Worm (Caenorhabditis elegans) whole organism, L1 larva: ENCODE measurements around the gene zipt-16.

Source experiments
- C34B4.2 ChIP-seq: sonication (generic microtip); optimal IDR thresholded peaks from 2 replicates; lab custom pipeline; 2017; ENCODE audit warnings: mild to moderate bottlenecking, missing genetic modification characterization, missing compliant biosample characterization
- aha-1 ChIP-seq: fragments of 150-350 bp; optimal IDR thresholded peaks from 2 replicates; lab custom pipeline; 2014; ENCODE audit warnings: missing biosample characterization, missing genetic modification characterization
- blmp-1 ChIP-seq: fragments of 150-350 bp; optimal IDR thresholded peaks from 2 replicates; lab custom pipeline; 2014; ENCODE audit warnings: missing biosample characterization, missing genetic modification characterization
- ceh-82 ChIP-seq, 3 experiments: fragments of 150-350 bp in 1 of 3; sonication (generic microtip) in 2 of 3; optimal IDR thresholded peaks; 2 replicates each; lab custom pipeline; 2014 to 2017; ENCODE audit warnings: missing biosample characterization in 3 of 3, missing genetic modification characterization in 3 of 3
- ceh-88 ChIP-seq: fragments of 200-800 bp; sonication (Bioruptor generic); IDR thresholded peaks from 2 replicates; pipeline ENCODE4 v1.3.6; 2022; ENCODE audit warnings: missing genetic modification characterization, missing compliant biosample characterization
- dsc-1 ChIP-seq: sonication (generic microtip); optimal IDR thresholded peaks from 2 replicates; lab custom pipeline; 2016; ENCODE audit warnings: mild to moderate bottlenecking, missing genetic modification characterization, missing compliant biosample characterization
- elt-3 ChIP-seq, 6 experiments: fragments of 150-350 bp in 1 of 6; sonication (generic microtip); optimal IDR thresholded peaks; 2 replicates each; lab custom pipeline; 2017 to 2018; ENCODE audit warnings: missing biosample characterization in 6 of 6, missing genetic modification characterization in 6 of 6, inconsistent platforms in 1 of 6
- fkh-10 ChIP-seq: sonication (generic microtip); optimal IDR thresholded peaks from 2 replicates; lab custom pipeline; 2017; ENCODE audit warnings: missing biosample characterization, missing genetic modification reagents, missing genetic modification characterization
- fkh-4 ChIP-seq: sonication (generic microtip); optimal IDR thresholded peaks from 2 replicates; lab custom pipeline; 2016; ENCODE audit warnings: missing compliant biosample characterization, missing genetic modification characterization, borderline replicate concordance
- fkh-8 ChIP-seq: sonication (generic microtip); optimal IDR thresholded peaks from 2 replicates; lab custom pipeline; 2016; ENCODE audit warnings: mild to moderate bottlenecking, missing genetic modification characterization, missing compliant biosample characterization
- hlh-4 ChIP-seq: sonication (generic microtip); optimal IDR thresholded peaks from 2 replicates; lab custom pipeline; 2016; ENCODE audit warnings: mild to moderate bottlenecking, missing genetic modification characterization, missing compliant biosample characterization
- irx-1 ChIP-seq: sonication (generic microtip); optimal IDR thresholded peaks from 2 replicates; lab custom pipeline; 2016; ENCODE audit warnings: missing genetic modification characterization, missing compliant biosample characterization
- isw-1 ChIP-seq: fragments of 200-800 bp; sonication (Bioruptor generic); IDR thresholded peaks from 2 replicates; pipeline ENCODE4 v1.3.6; 2022; ENCODE audit warnings: missing genetic modification characterization, missing compliant biosample characterization
- lin-13 ChIP-seq: fragments of 150-350 bp; optimal IDR thresholded peaks from 2 replicates; lab custom pipeline; 2014; ENCODE audit warnings: missing biosample characterization, missing genetic modification reagents, missing genetic modification characterization
- lin-35 ChIP-seq, 2 experiments: fragments of 150-350 bp; optimal IDR thresholded peaks; 2 replicates each; lab custom pipeline; 2014; ENCODE audit warnings: missing biosample characterization in 2 of 2, missing genetic modification characterization in 2 of 2, missing genetic modification reagents in 2 of 2
- lir-3 ChIP-seq: sonication (generic microtip); optimal IDR thresholded peaks from 2 replicates; lab custom pipeline; 2016; ENCODE audit warnings: mild to moderate bottlenecking, missing genetic modification characterization, moderate library complexity, missing compliant biosample characterization; ENCODE audit not compliant: poor library complexity
- mab-9 ChIP-seq: fragments of 200-800 bp; sonication (Bioruptor generic); IDR thresholded peaks from 2 replicates; pipeline ENCODE4 v1.3.6; 2022; ENCODE audit warnings: missing genetic modification reagents, missing genetic modification characterization, missing compliant biosample characterization
- mdl-1 ChIP-seq, 2 experiments: fragments of 150-350 bp; optimal IDR thresholded peaks; 2 replicates each; lab custom pipeline; 2014 to 2017; ENCODE audit warnings: missing biosample characterization in 2 of 2, missing genetic modification characterization in 2 of 2, inconsistent platforms in 1 of 2
- mef-2 ChIP-seq: fragments of 150-350 bp; optimal IDR thresholded peaks from 2 replicates; lab custom pipeline; 2014; ENCODE audit warnings: missing biosample characterization, missing genetic modification characterization
- nhr-12 ChIP-seq: sonication (generic microtip); optimal IDR thresholded peaks from 2 replicates; lab custom pipeline; 2017; ENCODE audit warnings: missing biosample characterization, missing genetic modification characterization
- nhr-19 ChIP-seq: fragments of 200-800 bp; sonication (Bioruptor generic); conservative IDR thresholded peaks from 2 replicates; pipeline ENCODE4 v1.3.6; 2022; ENCODE audit warnings: missing genetic modification characterization, missing compliant biosample characterization
- nhr-20 ChIP-seq: sonication (generic microtip); optimal IDR thresholded peaks from 2 replicates; lab custom pipeline; 2016; ENCODE audit warnings: mild to moderate bottlenecking, missing genetic modification characterization, missing compliant biosample characterization
- nhr-71 ChIP-seq: sonication (generic microtip); optimal IDR thresholded peaks from 2 replicates; lab custom pipeline; 2016; ENCODE audit warnings: mild to moderate bottlenecking, missing genetic modification characterization, moderate library complexity, missing compliant biosample characterization
- nhr-76 ChIP-seq: sonication (generic microtip); optimal IDR thresholded peaks from 2 replicates; lab custom pipeline; 2017; ENCODE audit warnings: missing biosample characterization, missing genetic modification characterization
- nhr-84 ChIP-seq: sonication (generic microtip); optimal IDR thresholded peaks from 2 replicates; lab custom pipeline; 2017; ENCODE audit warnings: missing biosample characterization, missing genetic modification characterization
- pag-3 ChIP-seq: sonication (generic microtip); optimal IDR thresholded peaks from 2 replicates; lab custom pipeline; 2017; ENCODE audit warnings: missing genetic modification characterization, mild to moderate bottlenecking, missing compliant biosample characterization, antibody characterized with exemption, borderline replicate concordance; ENCODE audit not compliant: insufficient read depth
- pqm-1 ChIP-seq: sonication (generic microtip); optimal IDR thresholded peaks from 3 replicates; lab custom pipeline; 2017; ENCODE audit warnings: missing biosample characterization, missing genetic modification characterization
- rnt-1 ChIP-seq: sonication (generic microtip); optimal IDR thresholded peaks from 2 replicates; lab custom pipeline; 2016; ENCODE audit warnings: mild to moderate bottlenecking, missing genetic modification characterization, moderate library complexity, missing compliant biosample characterization
- skn-1 ChIP-seq: fragments of 150-350 bp; optimal IDR thresholded peaks from 2 replicates; lab custom pipeline; 2014; ENCODE audit warnings: missing biosample characterization, missing genetic modification characterization
- sptf-1 ChIP-seq: fragments of 150-350 bp; optimal IDR thresholded peaks from 2 replicates; lab custom pipeline; 2014; ENCODE audit warnings: missing biosample characterization, missing genetic modification characterization
- sup-37 ChIP-seq: fragments of 200-800 bp; sonication (Bioruptor generic); optimal IDR thresholded peaks from 2 replicates; lab custom pipeline; 2018; ENCODE audit warnings: mild to moderate bottlenecking, missing genetic modification characterization, missing compliant biosample characterization
- tlp-1 ChIP-seq: fragments of 150-350 bp; optimal IDR thresholded peaks from 2 replicates; lab custom pipeline; 2014; ENCODE audit warnings: missing biosample characterization, missing genetic modification characterization
- unc-62 ChIP-seq: fragments of 150-350 bp; optimal IDR thresholded peaks from 2 replicates; lab custom pipeline; 2014; ENCODE audit warnings: missing biosample characterization, missing genetic modification reagents, missing genetic modification characterization
- vab-15 ChIP-seq: sonication (generic microtip); optimal IDR thresholded peaks from 2 replicates; lab custom pipeline; 2017; ENCODE audit warnings: missing genotype, mild to moderate bottlenecking, missing genetic modification characterization, missing compliant biosample characterization
- xbp-1 ChIP-seq: sonication (generic microtip); optimal IDR thresholded peaks from 2 replicates; lab custom pipeline; 2016; ENCODE audit warnings: missing genetic modification characterization, missing compliant biosample characterization
- zag-1 ChIP-seq: fragments of 150-350 bp; optimal IDR thresholded peaks from 2 replicates; lab custom pipeline; 2014; ENCODE audit warnings: missing biosample characterization, missing genetic modification characterization
- zip-4 ChIP-seq: fragments of 200-800 bp; sonication (Bioruptor generic); optimal IDR thresholded peaks from 2 replicates; lab custom pipeline; 2018; ENCODE audit warnings: mild to moderate bottlenecking, missing genetic modification characterization, moderate library complexity, missing compliant biosample characterization

Gene zipt-16

ce11 chrV:11485558-11485957 lies 22.7 kb downstream of the zipt-16 start, which contains the start of gene srh-1:
TSS of gene srh-1 (plus strand) at chrV:11485858.
- TF ChIP-seq zag-1 (tag; lab: Kevin White, UChicago): no peak
- TF ChIP-seq, all 84 proteins: peak for 0

ce11 chrV:11486680-11487079 lies 23.9 kb downstream of the zipt-16 start, which contains the start of gene T11F9.10:
TSS of gene T11F9.10 (plus strand) at chrV:11486980.
- TF ChIP-seq fkh-4 (no peak), mdl-1 (tag; optimal IDR thresholded peaks at IDR 0.05; lab: Kevin White, UChicago) (no peak), elt-3 (tag; optimal IDR thresholded peaks at IDR 0.05; lab: Kevin White, UChicago) (no peak), ceh-88 (GFP tag; lab: Robert Waterston, UW) (no peak), sptf-1 (tag; lab: Kevin White, UChicago) (no peak), lin-35 (GFP tag; optimal IDR thresholded peaks at IDR 0.05; lab: Kevin White, UChicago) (no peak), dsc-1 (tag; lab: Kevin White, UChicago) (no peak), lir-3 (tag; lab: Kevin White, UChicago) (no peak), vab-15 (no peak), sup-37 (no peak)

DNA sequence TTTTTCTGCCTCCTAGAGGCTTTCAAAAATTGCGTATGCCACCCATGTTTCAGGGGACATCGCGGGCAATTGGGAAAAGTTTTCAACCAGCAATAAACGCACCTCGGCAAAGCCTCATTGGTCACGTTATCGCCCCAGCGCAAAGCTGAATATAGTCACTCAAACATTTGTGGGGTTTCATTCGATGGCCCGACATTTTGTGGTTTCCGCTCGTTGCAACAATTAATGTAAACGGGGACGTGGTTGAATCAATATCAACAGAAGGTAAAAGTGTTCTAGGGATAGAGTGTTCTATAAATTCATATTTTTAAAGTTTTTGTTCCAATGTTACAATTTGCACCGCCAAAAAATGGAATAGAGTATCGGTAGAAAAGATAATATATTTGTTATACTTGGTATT lies 25.5 kb downstream of the zipt-16 start:
- TF ChIP-seq nhr-71: no peak
- TF ChIP-seq unc-62 (GFP tag; lab: Kevin White, UChicago): no peak
- no peak for TF ChIP-seq mab-9 (GFP tag; lab: Robert Waterston, UW)
- TF ChIP-seq dsc-1 (tag; lab: Kevin White, UChicago): no peak
- no peak for TF ChIP-seq isw-1

- TF ChIP-seq nhr-20 (tag; lab: Kevin White, UChicago): peak; percentile 21
- no peak for TF ChIP-seq nhr-84 (tag; lab: Kevin White, UChicago)
- TF ChIP-seq nhr-19 (GFP tag; lab: Robert Waterston, UW): no peak
- peak; percentile 20 for TF ChIP-seq rnt-1 (tag; lab: Kevin White, UChicago)
- no peak for TF ChIP-seq aha-1 (tag; lab: Kevin White, UChicago)
- no peak for TF ChIP-seq fkh-8
- peak; percentile 18 for TF ChIP-seq blmp-1
- TF ChIP-seq ceh-82 (tag; optimal IDR thresholded peaks at IDR 0.05; lab: Kevin White, UChicago): no peak
- no peak for TF ChIP-seq tlp-1
- no peak for TF ChIP-seq fkh-10 (GFP tag; lab: Kevin White, UChicago)
- TF ChIP-seq C34B4.2: no peak
- TF ChIP-seq nhr-12 (tag; lab: Kevin White, UChicago): no peak
- TF ChIP-seq mab-9 (GFP tag; lab: Robert Waterston, UW): no peak
- TF ChIP-seq hlh-4 (tag; lab: Kevin White, UChicago): no peak
- TF ChIP-seq sup-37: no peak
- TF ChIP-seq nhr-76 (tag; lab: Kevin White, UChicago): no peak
- TF ChIP-seq xbp-1 (tag; lab: Kevin White, UChicago): no peak
- no peak for TF ChIP-seq dsc-1 (tag; lab: Kevin White, UChicago)
- TF ChIP-seq irx-1 (tag; lab: Kevin White, UChicago): no peak
- no peak for TF ChIP-seq mef-2
- no peak for TF ChIP-seq lir-3 (tag; lab: Kevin White, UChicago)
- no peak for TF ChIP-seq skn-1 (tag; lab: Kevin White, UChicago)
- no peak for TF ChIP-seq zip-4 (GFP tag; lab: Kevin White, UChicago)
- TF ChIP-seq pag-3 (tag; lab: Kevin White, UChicago): no peak
- TF ChIP-seq pqm-1 (tag; lab: Kevin White, UChicago): no peak
- no peak for TF ChIP-seq lin-13 (GFP tag; lab: Kevin White, UChicago)
Measured at ce11 chrV:11490382-11490781, 27.6 kb downstream of the zipt-16 start, which contains the start of gene dhs-19. TSS of gene dhs-19 (minus strand) at chrV:11490482.
